Worm (Caenorhabditis elegans): ENCODE measurements around the gene prdx-2.

ce11 chrII:5351799-5352198 is 26.2 kb upstream of the prdx-2 start, which contains the start of gene F09E5.7:
- TF ChIP-seq mab-5 (tag; optimal IDR thresholded peaks at IDR 0.05) = no peak
- TF ChIP-seq nhr-237 (tag; optimal IDR thresholded peaks at IDR 0.05) = no peak
- TF ChIP-seq unc-62 (GFP tag; optimal IDR thresholded peaks at IDR 0.05) = no peak
- TF ChIP-seq cnd-1 (tag; optimal IDR thresholded peaks at IDR 0.05) = no peak
- no peak for TF ChIP-seq ces-1 (GFP tag; optimal IDR thresholded peaks at IDR 0.05)
- TF ChIP-seq elt-1 (tag; optimal IDR thresholded peaks at IDR 0.05; ENCODE audit: borderline replicate concordance, insufficient read depth) = no peak
- no peak for TF ChIP-seq nhr-76 (tag; optimal IDR thresholded peaks at IDR 0.05)
